Worm (Caenorhabditis elegans) whole organism, young adult: Measurements from ENCODE around the gene usp-46.

Source experiments
- B0336.3 ChIP-seq: fragments of 200-800 bp; sonication (Bioruptor generic); IDR thresholded peaks from 2 replicates; pipeline ENCODE4 v1.3.6; 2022; ENCODE audit warnings: missing genetic modification characterization, missing compliant biosample characterization
- F33H1.4 ChIP-seq: fragments of 200-800 bp; sonication (Bioruptor generic); IDR thresholded peaks from 2 replicates; pipeline ENCODE4 v1.3.6; 2022; ENCODE audit warnings: missing genetic modification reagents, missing genetic modification characterization, missing compliant biosample characterization
- F39B2.1 ChIP-seq: fragments of 200-800 bp; sonication (Bioruptor generic); IDR thresholded peaks from 2 replicates; pipeline ENCODE4 v1.3.6; 2022; ENCODE audit warnings: missing genetic modification reagents, missing genetic modification characterization, missing compliant biosample characterization
- F52B5.7 ChIP-seq: sonication (generic microtip); optimal IDR thresholded peaks from 2 replicates; lab custom pipeline; 2016; ENCODE audit warnings: mild to moderate bottlenecking, missing genetic modification characterization, missing compliant biosample characterization
- F55B11.4 ChIP-seq: sonication (generic microtip); optimal IDR thresholded peaks from 2 replicates; lab custom pipeline; 2016; ENCODE audit warnings: missing compliant biosample characterization, missing genetic modification characterization, borderline replicate concordance; ENCODE audit not compliant: insufficient read depth
- K11D2.4 ChIP-seq: fragments of 200-800 bp; sonication (Bioruptor generic); IDR thresholded peaks from 2 replicates; pipeline ENCODE4 v1.3.6; 2022; ENCODE audit warnings: missing genetic modification reagents, missing genetic modification characterization, missing compliant biosample characterization
- Y56A3A.18 ChIP-seq: fragments of 200-800 bp; sonication (Bioruptor generic); IDR thresholded peaks from 2 replicates; pipeline ENCODE4 v1.3.6; 2022; ENCODE audit warnings: missing genetic modification reagents, missing genetic modification characterization, missing compliant biosample characterization
- Y67H2A.10 ChIP-seq: fragments of 200-800 bp; sonication (Bioruptor generic); conservative IDR thresholded peaks from 2 replicates; pipeline ENCODE4 v1.3.6; 2022; ENCODE audit warnings: missing genetic modification reagents, missing genetic modification characterization, missing compliant biosample characterization
- akir-1 ChIP-seq: fragments of 200-800 bp; sonication (Bioruptor generic); optimal IDR thresholded peaks from 2 replicates; lab custom pipeline; 2018; ENCODE audit warnings: mild to moderate bottlenecking, missing genetic modification characterization, moderate library complexity, missing compliant biosample characterization
- athp-1 ChIP-seq: sonication (generic microtip); optimal IDR thresholded peaks from 2 replicates; lab custom pipeline; 2017; ENCODE audit warnings: mild to moderate bottlenecking, missing genetic modification characterization, missing compliant biosample characterization
- bed-1 ChIP-seq: fragments of 200-800 bp; sonication (Bioruptor generic); IDR thresholded peaks from 2 replicates; pipeline ENCODE4 v1.3.6; 2022; ENCODE audit warnings: missing genetic modification reagents, missing genetic modification characterization, missing compliant biosample characterization
- cebp-1 ChIP-seq, 2 experiments: fragments of 200-800 bp in 1 of 2; sonication (Bioruptor generic) in 1 of 2; sonication (generic microtip) in 1 of 2; IDR thresholded peaks in 1 of 2; optimal IDR thresholded peaks in 1 of 2; 2 replicates each; pipeline versions ENCODE4 v1.3.6 to Lab custom; 2017 to 2022; ENCODE audit warnings: missing compliant biosample characterization in 2 of 2, missing genetic modification characterization in 2 of 2, mild to moderate bottlenecking in 1 of 2, missing genetic modification reagents in 1 of 2, moderate library complexity in 1 of 2
- ceh-100 ChIP-seq: fragments of 200-800 bp; sonication (Bioruptor generic); IDR thresholded peaks from 2 replicates; pipeline ENCODE4 v1.3.6; 2022; ENCODE audit warnings: missing genetic modification reagents, missing genetic modification characterization, missing compliant biosample characterization
- ceh-27 ChIP-seq: fragments of 200-800 bp; sonication (Bioruptor generic); optimal IDR thresholded peaks from 2 replicates; lab custom pipeline; 2018; ENCODE audit warnings: mild to moderate bottlenecking, missing genetic modification characterization, moderate library complexity, missing compliant biosample characterization
- dox-1 ChIP-seq: fragments of 200-800 bp; sonication (Bioruptor generic); IDR thresholded peaks from 2 replicates; pipeline ENCODE4 v1.3.6; 2022; ENCODE audit warnings: missing genetic modification reagents, missing genetic modification characterization, missing compliant biosample characterization
- egrh-3 ChIP-seq: fragments of 200-800 bp; sonication (Bioruptor generic); IDR thresholded peaks from 2 replicates; pipeline ENCODE4 v1.3.6; 2022; ENCODE audit warnings: missing genetic modification reagents, missing genetic modification characterization, missing compliant biosample characterization
- hlh-12 ChIP-seq: sonication (generic microtip); optimal IDR thresholded peaks from 2 replicates; lab custom pipeline; 2016; ENCODE audit warnings: missing genetic modification characterization, missing compliant biosample characterization
- let-607 ChIP-seq, 2 experiments: fragments of 200-800 bp in 1 of 2; sonication (Bioruptor generic) in 1 of 2; sonication (generic microtip) in 1 of 2; optimal IDR thresholded peaks; 2 replicates each; lab custom pipeline; 2016 to 2018; ENCODE audit warnings: mild to moderate bottlenecking in 2 of 2, missing compliant biosample characterization in 2 of 2, missing genetic modification characterization in 2 of 2, moderate library complexity in 2 of 2, missing genotype in 1 of 2
- lin-35 ChIP-seq, 3 experiments: fragments of 150-350 bp in 2 of 3; sonication (generic microtip) in 1 of 3; optimal IDR thresholded peaks; 2 replicates each; lab custom pipeline; 2014 to 2018; ENCODE audit warnings: missing biosample characterization in 3 of 3, missing genetic modification characterization in 3 of 3, missing genetic modification reagents in 3 of 3
- lin-54 ChIP-seq: fragments of 200-800 bp; sonication (Bioruptor generic); optimal IDR thresholded peaks from 2 replicates; lab custom pipeline; 2018; ENCODE audit warnings: mild to moderate bottlenecking, missing genetic modification characterization, missing compliant biosample characterization
- madf-3 ChIP-seq: fragments of 200-800 bp; sonication (Bioruptor generic); IDR thresholded peaks from 2 replicates; pipeline ENCODE4 v1.3.6; 2022; ENCODE audit warnings: missing genetic modification reagents, missing genetic modification characterization, missing compliant biosample characterization
- madf-6 ChIP-seq: fragments of 200-800 bp; sonication (Bioruptor generic); IDR thresholded peaks from 2 replicates; pipeline ENCODE4 v1.3.6; 2022; ENCODE audit warnings: missing genetic modification reagents, missing genetic modification characterization, missing compliant biosample characterization
- madf-8 ChIP-seq: fragments of 200-800 bp; sonication (Bioruptor generic); conservative IDR thresholded peaks from 2 replicates; pipeline ENCODE4 v1.3.6; 2022; ENCODE audit warnings: missing genetic modification reagents, missing genetic modification characterization, missing compliant biosample characterization
- mcd-1 ChIP-seq: fragments of 200-800 bp; sonication (Bioruptor generic); IDR thresholded peaks from 2 replicates; pipeline ENCODE4 v1.3.6; 2022; ENCODE audit warnings: missing genetic modification reagents, missing genetic modification characterization, missing compliant biosample characterization
- mxl-1 ChIP-seq: sonication (generic microtip); optimal IDR thresholded peaks from 2 replicates; lab custom pipeline; 2016; ENCODE audit warnings: missing genetic modification characterization, missing compliant biosample characterization
- nfya-2 ChIP-seq: fragments of 200-800 bp; sonication (Bioruptor generic); IDR thresholded peaks from 2 replicates; pipeline ENCODE4 v1.3.6; 2022; ENCODE audit warnings: missing genetic modification reagents, missing genetic modification characterization, missing compliant biosample characterization
- nfyb-1 ChIP-seq: fragments of 200-800 bp; sonication (Bioruptor generic); IDR thresholded peaks from 2 replicates; pipeline ENCODE4 v1.3.6; 2022; ENCODE audit warnings: missing genetic modification reagents, missing genetic modification characterization, missing compliant biosample characterization
- nhr-120 ChIP-seq: fragments of 200-800 bp; sonication (Bioruptor generic); IDR thresholded peaks from 2 replicates; pipeline ENCODE4 v1.3.6; 2022; ENCODE audit warnings: missing genetic modification characterization, missing compliant biosample characterization
- nhr-27 ChIP-seq: fragments of 200-800 bp; sonication (Bioruptor generic); optimal IDR thresholded peaks from 2 replicates; lab custom pipeline; 2018; ENCODE audit warnings: mild to moderate bottlenecking, missing genetic modification characterization, moderate library complexity, missing compliant biosample characterization
- nhr-80 ChIP-seq: sonication (generic microtip); optimal IDR thresholded peaks from 2 replicates; lab custom pipeline; 2016; ENCODE audit warnings: missing genetic modification characterization, missing compliant biosample characterization
- pbrm-1 ChIP-seq: fragments of 200-800 bp; sonication (Bioruptor generic); IDR thresholded peaks from 2 replicates; pipeline ENCODE4 v1.3.6; 2022; ENCODE audit warnings: missing genetic modification reagents, missing genetic modification characterization, missing compliant biosample characterization
- pha-4 ChIP-seq: fragments of 150-350 bp; sonication (generic microtip); optimal IDR thresholded peaks from 2 replicates; lab custom pipeline; 2014; ENCODE audit warnings: missing biosample characterization, missing genetic modification reagents, missing genetic modification characterization
- rcor-1 ChIP-seq: fragments of 200-800 bp; sonication (Bioruptor generic); IDR thresholded peaks from 2 replicates; pipeline ENCODE4 v1.3.6; 2022; ENCODE audit warnings: missing genetic modification reagents, missing genetic modification characterization, missing compliant biosample characterization
- sdz-38 ChIP-seq: sonication (generic microtip); optimal IDR thresholded peaks from 2 replicates; lab custom pipeline; 2016; ENCODE audit warnings: missing genotype, missing genetic modification characterization, missing compliant biosample characterization
- snpc-4 ChIP-seq, 5 experiments: fragments of 150-350 bp in 1 of 5; sonication (generic microtip) in 4 of 5; optimal IDR thresholded peaks; 2 replicates each; lab custom pipeline; 2014 to 2018; ENCODE audit warnings: missing genetic modification characterization in 5 of 5, missing biosample characterization in 3 of 5, antibody characterized with exemption in 2 of 5, mild to moderate bottlenecking in 2 of 5, missing compliant biosample characterization in 2 of 5, missing genotype in 2 of 5, moderate library complexity in 2 of 5, missing genetic modification reagents in 1 of 5
- somi-1 ChIP-seq: fragments of 200-800 bp; sonication (Bioruptor generic); optimal IDR thresholded peaks from 2 replicates; lab custom pipeline; 2018; ENCODE audit warnings: mild to moderate bottlenecking, missing genetic modification characterization, missing compliant biosample characterization
- tbp1 ChIP-seq: fragments of 200-800 bp; sonication (Bioruptor generic); optimal IDR thresholded peaks from 2 replicates; lab custom pipeline; 2018; ENCODE audit warnings: mild to moderate bottlenecking, missing genetic modification characterization, missing compliant biosample characterization
- tbx-9 ChIP-seq: sonication (generic microtip); optimal IDR thresholded peaks from 2 replicates; lab custom pipeline; 2016; ENCODE audit warnings: borderline replicate concordance, missing genetic modification characterization, inconsistent platforms, missing compliant biosample characterization
- unc-62 ChIP-seq: fragments of 150-350 bp; optimal IDR thresholded peaks from 2 replicates; lab custom pipeline; 2014; ENCODE audit warnings: missing biosample characterization, missing genetic modification reagents, missing genetic modification characterization
- zfh-2 ChIP-seq: fragments of 200-800 bp; sonication (Bioruptor generic); conservative IDR thresholded peaks from 2 replicates; pipeline ENCODE4 v1.3.6; 2022; ENCODE audit warnings: missing genetic modification reagents, missing genetic modification characterization, missing compliant biosample characterization
- ztf-18 ChIP-seq: sonication (generic microtip); optimal IDR thresholded peaks from 2 replicates; lab custom pipeline; 2016; ENCODE audit warnings: missing genotype, mild to moderate bottlenecking, missing genetic modification characterization, missing compliant biosample characterization
- ztf-22 ChIP-seq: fragments of 200-800 bp; sonication (Bioruptor generic); optimal IDR thresholded peaks from 2 replicates; lab custom pipeline; 2018; ENCODE audit warnings: mild to moderate bottlenecking, missing genetic modification characterization, moderate library complexity, missing compliant biosample characterization
- ztf-25 ChIP-seq: fragments of 200-800 bp; sonication (Bioruptor generic); IDR thresholded peaks from 2 replicates; pipeline ENCODE4 v1.3.6; 2022; ENCODE audit warnings: missing genetic modification reagents, missing genetic modification characterization, missing compliant biosample characterization
- ztf-26 ChIP-seq: sonication (generic microtip); optimal IDR thresholded peaks from 2 replicates; lab custom pipeline; 2017; ENCODE audit warnings: missing genetic modification characterization, missing compliant biosample characterization

The usp-46 gene

ce11 chrIII:9826005-9826404 is 49.6 kb downstream of the usp-46 start (continued):
- TF ChIP-seq K11D2.4 (GFP tag; lab: Robert Waterston, UW) (peak; percentile 67; the same call in 1 of the 2 replicates), rcor-1 (GFP tag; lab: Robert Waterston, UW) (no peak), sdz-38 (tag; lab: Kevin White, UChicago) (no peak), tbp1 (GFP tag; lab: Kevin White, UChicago) (peak; percentile 56), bed-1 (GFP tag; lab: Robert Waterston, UW) (no peak), unc-62 (no peak), nhr-27 (tag; lab: Kevin White, UChicago) (no peak), ztf-25 (GFP tag; lab: Robert Waterston, UW) (no peak), lin-54 (GFP tag; lab: Kevin White, UChicago) (peak; percentile 39), nhr-120 (no peak), mcd-1 (GFP tag; lab: Robert Waterston, UW) (0 out of 2 replicates have a peak, but pooled peaks have one; percentile 61), egrh-3 (GFP tag; lab: Robert Waterston, UW) (no peak), akir-1 (GFP tag; lab: Kevin White, UChicago) (no peak), ceh-100 (GFP tag; lab: Robert Waterston, UW) (no peak), madf-8 (GFP tag; lab: Robert Waterston, UW) (no peak), ztf-26 (tag; lab: Kevin White, UChicago) (no peak), F55B11.4 (tag; lab: Kevin White, UChicago) (no peak), ceh-27 (GFP tag; lab: Kevin White, UChicago) (no peak), pha-4 (tag; lab: Kevin White, UChicago) (no peak), athp-1 (tag; lab: Kevin White, UChicago) (no peak), pbrm-1 (0 out of 2 replicates have a peak, but pooled peaks have one; percentile 48), mxl-1 (tag; lab: Kevin White, UChicago) (no peak), ztf-18 (tag; lab: Kevin White, UChicago) (no peak), snpc-4 (GFP tag; optimal IDR thresholded peaks at IDR 0.05; lab: Kevin White, UChicago) (peak; percentile 11), snpc-4 (tag; optimal IDR thresholded peaks at IDR 0.05; lab: Kevin White, UChicago) (peak in 1 of 4 experiments; percentile 41), Y56A3A.18 (no peak), madf-6 (0 out of 2 replicates have a peak, but pooled peaks have one; percentile 8), cebp-1 (GFP tag; IDR thresholded peaks at IDR 0.05; lab: Robert Waterston, UW) (peak; percentile 66), cebp-1 (tag; optimal IDR thresholded peaks at IDR 0.05; lab: Kevin White, UChicago) (peak; percentile 61)

- TF ChIP-seq F39B2.1 (GFP tag; lab: Robert Waterston, UW) (0 out of 2 replicates have a peak, but pooled peaks have one; percentile 31), F52B5.7 (tag; lab: Kevin White, UChicago) (no peak), Y67H2A.10 (GFP tag; lab: Robert Waterston, UW) (no peak), madf-6 (peak; percentile 29; the same call in 1 of the 2 replicates), zfh-2 (GFP tag; lab: Robert Waterston, UW) (no peak), ztf-26 (tag; lab: Kevin White, UChicago) (no peak), nfya-2 (no peak), F33H1.4 (GFP tag; lab: Robert Waterston, UW) (peak; percentile 66), lin-35 (GFP tag; optimal IDR thresholded peaks at IDR 0.05; lab: Kevin White, UChicago) (no peak), nhr-80 (peak; percentile 56), bed-1 (GFP tag; lab: Robert Waterston, UW) (no peak), somi-1 (no peak), dox-1 (GFP tag; lab: Robert Waterston, UW) (0 out of 2 replicates have a peak, but pooled peaks have one; percentile 20), cebp-1 (GFP tag; IDR thresholded peaks at IDR 0.05; lab: Robert Waterston, UW) (peak; percentile 91), cebp-1 (tag; optimal IDR thresholded peaks at IDR 0.05; lab: Kevin White, UChicago) (peak; percentile 89), let-607 (tag; optimal IDR thresholded peaks at IDR 0.05; lab: Kevin White, UChicago) (no peak), tbx-9 (tag; lab: Kevin White, UChicago) (no peak), nfyb-1 (GFP tag; lab: Robert Waterston, UW) (peak; percentile 49; the same call in 1 of the 2 replicates), hlh-12 (no peak), ztf-22 (GFP tag; lab: Kevin White, UChicago) (no peak), madf-3 (GFP tag; lab: Robert Waterston, UW) (peak; percentile 37; the same call in 1 of the 2 replicates), B0336.3 (GFP tag; lab: Robert Waterston, UW) (no peak), snpc-4 (GFP tag; optimal IDR thresholded peaks at IDR 0.05; lab: Kevin White, UChicago) (no peak), snpc-4 (tag; optimal IDR thresholded peaks at IDR 0.05; lab: Kevin White, UChicago) (peak in 2 of 4 experiments; percentile 16 to 42)
Measured at ce11 chrIII:9827163-9827951, 50.9 kb downstream of the usp-46 start, which contains the start of the genes ZK632.10 and ZK632.11. Gene ZK632.10, minus strand, starts transcription at chrIII:9827722. Gene ZK632.11, plus strand, starts transcription at chrIII:9827915.
